Fruit fly (Drosophila melanogaster) whole organism, embryonic: ENCODE data around the gene dlg1.

ENCODE experiments used
- Abd-B ChIP-seq: fragments of 200-800 bp; sonication (Bioruptor generic); optimal IDR thresholded peaks from 2 replicates; lab custom pipeline; 2018; ENCODE audit warnings: missing biosample characterization, mild to moderate bottlenecking, missing genetic modification characterization, moderate library complexity
- CG10209 ChIP-seq: fragments of 200-800 bp; sonication (Bioruptor generic); optimal IDR thresholded peaks from 3 replicates; lab custom pipeline; 2017; ENCODE audit warnings: missing biosample characterization, mild to moderate bottlenecking, missing genetic modification characterization, missing genetic modification reagents
- CG1024 ChIP-seq: fragments of 200-800 bp; sonication (Bioruptor generic); IDR thresholded peaks from 2 replicates; pipeline ENCODE4 v1.3.6; 2022; ENCODE audit warnings: missing biosample characterization, missing genetic modification characterization
- CG10321 ChIP-seq: fragments of 200-800 bp; sonication (Bioruptor generic); IDR thresholded peaks from 2 replicates; pipeline ENCODE4 v1.3.6; 2022; ENCODE audit warnings: missing biosample characterization, missing genetic modification characterization
- CG10565 ChIP-seq: fragments of 200-800 bp; sonication (Bioruptor generic); optimal IDR thresholded peaks from 3 replicates; lab custom pipeline; 2016; ENCODE audit warnings: missing biosample characterization, mild to moderate bottlenecking, missing genetic modification characterization
- CG11456 ChIP-seq: fragments of 200-800 bp; sonication (Bioruptor generic); IDR thresholded peaks from 3 replicates; pipeline ENCODE4 v1.3.6; 2022; ENCODE audit warnings: missing biosample characterization, missing genetic modification characterization
- CG12155 ChIP-seq: fragments of 200-800 bp; sonication (Bioruptor generic); optimal IDR thresholded peaks from 3 replicates; lab custom pipeline; 2016; ENCODE audit warnings: missing biosample characterization, missing genetic modification characterization
- CG12236 ChIP-seq: fragments of 200-800 bp; sonication (Bioruptor generic); optimal IDR thresholded peaks from 2 replicates; lab custom pipeline; 2016; ENCODE audit warnings: missing biosample characterization, missing genetic modification characterization
- CG15479 ChIP-seq: fragments of 200-800 bp; sonication (Bioruptor generic); optimal IDR thresholded peaks from 3 replicates; lab custom pipeline; 2019; ENCODE audit warnings: missing biosample characterization, mild to moderate bottlenecking, missing genetic modification characterization, moderate library complexity
- CG16779 ChIP-seq: fragments of 200-800 bp; sonication (Bioruptor generic); IDR thresholded peaks from 2 replicates; pipeline ENCODE4 v1.3.6; 2022; ENCODE audit warnings: missing biosample characterization, missing genetic modification characterization
- CG17186 ChIP-seq: fragments of 200-800 bp; sonication (Bioruptor generic); optimal IDR thresholded peaks from 3 replicates; lab custom pipeline; 2017; ENCODE audit warnings: missing biosample characterization, missing genetic modification reagents, missing genetic modification characterization
- CG17328 ChIP-seq: fragments of 200-800 bp; sonication (Bioruptor generic); IDR thresholded peaks from 2 replicates; pipeline ENCODE4 v1.3.6; 2022; ENCODE audit warnings: missing biosample characterization, missing genetic modification characterization
- CG17912 ChIP-seq: fragments of 200-800 bp; sonication (Bioruptor generic); optimal IDR thresholded peaks from 2 replicates; lab custom pipeline; 2018; ENCODE audit warnings: missing biosample characterization, mild to moderate bottlenecking, missing genetic modification characterization
- CG2202 ChIP-seq: fragments of 200-800 bp; sonication (Bioruptor generic); optimal IDR thresholded peaks from 2 replicates; lab custom pipeline; 2018; ENCODE audit warnings: missing biosample characterization, mild to moderate bottlenecking, missing genetic modification characterization
- CG31388 ChIP-seq: fragments of 200-800 bp; sonication (Bioruptor generic); optimal IDR thresholded peaks from 2 replicates; lab custom pipeline; 2016; ENCODE audit warnings: missing biosample characterization, missing genetic modification characterization
- CG33557 ChIP-seq: fragments of 200-800 bp; sonication (Bioruptor generic); optimal IDR thresholded peaks from 2 replicates; lab custom pipeline; 2019; ENCODE audit warnings: missing biosample characterization, mild to moderate bottlenecking, missing genetic modification characterization, moderate library complexity
- CG34224 ChIP-seq: fragments of 200-800 bp; sonication (Bioruptor generic); IDR thresholded peaks from 3 replicates; pipeline ENCODE4 v1.3.6; 2022; ENCODE audit warnings: missing biosample characterization, missing genetic modification characterization; ENCODE audit not compliant: partially characterized antibody
- CG4730 ChIP-seq: fragments of 200-800 bp; sonication (Bioruptor generic); IDR thresholded peaks from 2 replicates; pipeline ENCODE4 v1.3.6; 2022; ENCODE audit warnings: missing biosample characterization, missing genetic modification characterization
- CG6791 ChIP-seq: fragments of 200-800 bp; sonication (Bioruptor generic); IDR thresholded peaks from 3 replicates; pipeline ENCODE4 v1.3.6; 2022; ENCODE audit warnings: missing biosample characterization, missing genetic modification characterization; ENCODE audit not compliant: partially characterized antibody
- CG9609 ChIP-seq: fragments of 200-800 bp; sonication (Bioruptor generic); optimal IDR thresholded peaks from 3 replicates; lab custom pipeline; 2016; ENCODE audit warnings: missing biosample characterization, missing genetic modification characterization
- CG9932 ChIP-seq: fragments of 200-800 bp; sonication (Bioruptor generic); IDR thresholded peaks from 2 replicates; pipeline ENCODE4 v1.3.6; 2022; ENCODE audit warnings: missing biosample characterization, missing genetic modification characterization
- CHES-1-like ChIP-seq: fragments of 200-800 bp; sonication (Bioruptor generic); optimal IDR thresholded peaks from 2 replicates; lab custom pipeline; 2016; ENCODE audit warnings: missing biosample characterization, missing genetic modification characterization
- Elba2 ChIP-seq: fragments of 200-800 bp; sonication (Bioruptor generic); optimal IDR thresholded peaks from 3 replicates; lab custom pipeline; 2016; ENCODE audit warnings: missing biosample characterization, missing genetic modification characterization
- Ets65A ChIP-seq: fragments of 200-800 bp; sonication (Bioruptor generic); peaks from one replicate; lab custom pipeline; 2016; ENCODE audit warnings: missing biosample characterization, missing genetic modification characterization
- Hr78 ChIP-seq, 2 experiments: fragments of 200-800 bp in 1 of 2; fragments of >200 bp in 1 of 2; sonication (Bioruptor generic) in 1 of 2; optimal IDR thresholded peaks; 2 replicates each; lab custom pipeline; 2017 to 2019; ENCODE audit warnings: missing biosample characterization in 2 of 2, missing genetic modification characterization in 2 of 2, mild to moderate bottlenecking in 1 of 2, moderate library complexity in 1 of 2
- Jarid2 ChIP-seq: fragments of 200-800 bp; sonication (Bioruptor generic); optimal IDR thresholded peaks from 3 replicates; lab custom pipeline; 2017; ENCODE audit warnings: mild to moderate bottlenecking, missing biosample characterization, missing genetic modification reagents, missing genetic modification characterization
- Nf-YC ChIP-seq: fragments of 200-800 bp; optimal IDR thresholded peaks from 3 replicates; lab custom pipeline; 2019; ENCODE audit warnings: missing biosample characterization, mild to moderate bottlenecking, missing genetic modification characterization, moderate library complexity
- NfI ChIP-seq: fragments of 200-800 bp; sonication (Bioruptor generic); optimal IDR thresholded peaks from 3 replicates; lab custom pipeline; 2018; ENCODE audit warnings: missing biosample characterization, mild to moderate bottlenecking, missing genetic modification characterization, moderate library complexity
- PHDP ChIP-seq: fragments of 200-800 bp; sonication (Bioruptor generic); optimal IDR thresholded peaks from 3 replicates; lab custom pipeline; 2018; ENCODE audit warnings: missing biosample characterization, mild to moderate bottlenecking, missing genetic modification characterization, moderate library complexity
- Sin3A ChIP-seq: fragments of >200 bp; optimal IDR thresholded peaks from 2 replicates; lab custom pipeline; 2018
- Sox100B ChIP-seq: fragments of 200-800 bp; sonication (Bioruptor generic); optimal IDR thresholded peaks from 3 replicates; lab custom pipeline; 2018; ENCODE audit warnings: missing biosample characterization, mild to moderate bottlenecking, missing genetic modification characterization
- Spps ChIP-seq: fragments of 200-800 bp; sonication (Bioruptor generic); optimal IDR thresholded peaks from 2 replicates; lab custom pipeline; 2018; ENCODE audit warnings: missing biosample characterization, mild to moderate bottlenecking, missing genetic modification characterization
- Sry-δ ChIP-seq: fragments of 200-800 bp; sonication (Bioruptor generic); optimal IDR thresholded peaks from 2 replicates; lab custom pipeline; 2016; ENCODE audit warnings: missing biosample characterization, missing genetic modification characterization
- Ssrp ChIP-seq: fragments of 200-800 bp; sonication (Bioruptor generic); optimal IDR thresholded peaks from 2 replicates; lab custom pipeline; 2018; ENCODE audit warnings: missing biosample characterization, mild to moderate bottlenecking, missing genetic modification characterization, moderate library complexity
- br ChIP-seq: fragments of >200 bp; optimal IDR thresholded peaks from 2 replicates; lab custom pipeline; 2017
- chif ChIP-seq, 2 experiments: fragments of 200-800 bp; sonication (Bioruptor generic); optimal IDR thresholded peaks; 3 replicates each; lab custom pipeline; 2016; ENCODE audit warnings: missing biosample characterization in 2 of 2, missing genetic modification characterization in 2 of 2
- dpn ChIP-seq, 2 experiments: fragments of 200-800 bp; sonication (Bioruptor generic); optimal IDR thresholded peaks; 3 replicates each; lab custom pipeline; 2016; ENCODE audit warnings: missing biosample characterization in 2 of 2, missing genetic modification characterization in 2 of 2
- fru ChIP-seq: fragments of >200 bp; optimal IDR thresholded peaks from 2 replicates; lab custom pipeline; 2017
- her ChIP-seq: fragments of 200-800 bp; sonication (Bioruptor generic); optimal IDR thresholded peaks from 2 replicates; lab custom pipeline; 2016; ENCODE audit warnings: missing biosample characterization, missing genetic modification characterization
- hkb ChIP-seq, 2 experiments: fragments of 200-800 bp in 1 of 2; fragments of >200 bp in 1 of 2; sonication (Bioruptor generic) in 1 of 2; IDR thresholded peaks in 1 of 2; optimal IDR thresholded peaks in 1 of 2; 2 replicates each; pipeline versions ENCODE4 v1.3.6 to Lab custom; 2017 to 2022; ENCODE audit warnings: missing biosample characterization in 1 of 2, missing genetic modification characterization in 1 of 2
- kay ChIP-seq: fragments of 200-800 bp; sonication (Bioruptor generic); optimal IDR thresholded peaks from 2 replicates; lab custom pipeline; 2016; ENCODE audit warnings: missing biosample characterization, missing genetic modification characterization
- luna ChIP-seq: fragments of 200-800 bp; sonication (Bioruptor generic); optimal IDR thresholded peaks from 2 replicates; lab custom pipeline; 2016; ENCODE audit warnings: missing biosample characterization, missing genetic modification characterization
- nerfin-1 ChIP-seq: fragments of 200-800 bp; sonication (Bioruptor generic); optimal IDR thresholded peaks from 3 replicates; lab custom pipeline; 2019; ENCODE audit warnings: missing biosample characterization, mild to moderate bottlenecking, missing genetic modification characterization, moderate library complexity
- oc ChIP-seq: fragments of 200-800 bp; sonication (Bioruptor generic); optimal IDR thresholded peaks from 2 replicates; lab custom pipeline; 2018; ENCODE audit warnings: missing biosample characterization, mild to moderate bottlenecking, missing genetic modification characterization, moderate library complexity
- sd ChIP-seq: fragments of 200-800 bp; sonication (Bioruptor generic); optimal IDR thresholded peaks from 3 replicates; lab custom pipeline; 2018; ENCODE audit warnings: missing biosample characterization, mild to moderate bottlenecking, missing genetic modification characterization, moderate library complexity
- sens ChIP-seq: fragments of 200-800 bp; sonication (Bioruptor generic); peaks from one replicate; lab custom pipeline; 2016; ENCODE audit warnings: missing biosample characterization, missing genetic modification characterization
- slou ChIP-seq: fragments of 200-800 bp; sonication (Bioruptor generic); optimal IDR thresholded peaks from 3 replicates; lab custom pipeline; 2016; ENCODE audit warnings: missing biosample characterization, missing genetic modification characterization
- tin ChIP-seq: fragments of 200-800 bp; sonication (Bioruptor generic); optimal IDR thresholded peaks from 3 replicates; lab custom pipeline; 2016; ENCODE audit warnings: missing biosample characterization, missing genetic modification characterization
- z ChIP-seq: fragments of 200-800 bp; sonication (Bioruptor generic); IDR thresholded peaks from 3 replicates; pipeline ENCODE4 v1.3.6; 2022; ENCODE audit warnings: missing biosample characterization, missing genetic modification characterization

Gene dlg1

DNA sequence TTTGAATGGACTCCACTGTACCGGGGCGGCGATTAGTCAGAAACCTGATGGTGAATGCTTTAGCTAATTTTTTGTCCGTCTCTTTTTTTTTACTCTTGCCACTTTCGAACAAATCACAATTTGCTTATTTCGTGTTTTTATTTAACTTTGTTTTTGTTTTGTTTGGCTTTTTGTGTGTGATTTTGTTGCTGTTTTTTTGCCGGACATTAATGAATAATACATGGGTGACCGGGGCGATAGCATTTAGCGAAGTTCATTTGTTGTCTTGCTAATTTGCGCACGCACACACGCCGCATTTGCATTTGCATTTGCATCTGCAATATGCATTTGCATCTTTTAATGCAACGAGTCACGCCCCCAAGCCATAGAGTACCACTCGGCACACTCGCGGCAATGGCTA, 79.2 kb downstream of the dlg1 start (continued):
- TF ChIP-seq Sin3A (lab: Kevin White, UChicago) (no peak), her (no peak), chif (GFP tag; optimal IDR thresholded peaks at IDR 0.05; lab: Kevin White, UChicago) (no peak), z (GFP tag; lab: Robert Waterston, UW) (no peak), CG6791 (no peak), Jarid2 (GFP tag; lab: Kevin White, UChicago) (no peak), Sox100B (GFP tag; lab: Kevin White, UChicago) (no peak), Ets65A (GFP tag; lab: Kevin White, UChicago) (peak; percentile 60), sens (peak; percentile 19), hkb (optimal IDR thresholded peaks at IDR 0.05; lab: Kevin White, UChicago) (no peak), hkb (GFP tag; IDR thresholded peaks at IDR 0.05; lab: Robert Waterston, UW) (no peak), CG12155 (no peak), tin (no peak)
- TF ChIP-seq, all 482 proteins: peak for 3

DNA sequence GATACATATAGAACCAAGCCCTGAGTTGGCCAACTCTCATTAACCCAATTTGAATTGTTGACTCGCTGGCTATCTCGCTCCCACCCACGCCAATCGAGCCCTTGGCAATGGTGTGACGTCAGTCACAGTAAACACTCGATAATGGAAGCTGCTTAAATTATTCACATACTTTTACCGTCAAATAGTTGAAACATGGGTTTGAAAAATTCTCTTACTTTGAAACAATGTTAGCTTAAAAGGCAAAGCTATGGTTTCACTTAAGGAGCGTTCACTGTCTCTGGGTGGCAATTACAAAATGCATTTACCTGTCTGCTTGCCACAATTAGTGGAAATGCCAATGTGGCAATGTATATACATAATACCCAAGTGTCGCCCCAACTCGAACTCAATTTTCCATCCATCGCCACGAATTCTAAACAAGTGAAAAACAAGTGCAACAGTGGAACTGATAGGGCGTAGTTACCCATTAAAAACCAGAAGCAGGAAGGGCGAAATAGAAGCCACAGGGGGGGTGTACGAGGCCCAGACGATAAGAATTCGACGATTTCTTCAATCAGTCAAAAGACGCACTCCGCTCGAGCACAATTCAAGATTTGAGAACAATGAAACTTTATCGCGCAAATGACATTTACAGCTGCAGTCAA, 80.1 kb downstream of the dlg1 start:
- TF ChIP-seq Elba2 (GFP tag; lab: Kevin White, UChicago), result peak; percentile 73
- no peak for TF ChIP-seq CG34224
- TF ChIP-seq CG17328 (GFP tag; lab: Robert Waterston, UW), result peak; percentile 88
- TF ChIP-seq kay (GFP tag; lab: Kevin White, UChicago), result peak; percentile 61
- TF ChIP-seq Ssrp (tag; lab: Kevin White, UChicago), result peak; percentile 77
- TF ChIP-seq CG12236, result peak; percentile 47
- peak; percentile 75 for TF ChIP-seq CG1024
- TF ChIP-seq CG11456, result peak; percentile 88
- TF ChIP-seq Abd-B (GFP tag; lab: Kevin White, UChicago), result peak; percentile 76
- peak; percentile 24 for TF ChIP-seq CG15479 (GFP tag; lab: Kevin White, UChicago)
- peak; percentile 80 for TF ChIP-seq CG4730 (GFP tag; lab: Robert Waterston, UW)
- no peak for TF ChIP-seq fru (lab: Kevin White, UChicago)
- no peak for TF ChIP-seq CG6791
- peak; percentile 86 for TF ChIP-seq CHES-1-like (GFP tag; lab: Kevin White, UChicago)
- TF ChIP-seq oc (tag; lab: Kevin White, UChicago), result peak; percentile 66
- TF ChIP-seq nerfin-1 (tag; lab: Kevin White, UChicago), result peak; percentile 70
- peak; percentile 64; the same call in 1 of the 2 replicates for TF ChIP-seq CG16779 (GFP tag; lab: Robert Waterston, UW)
- TF ChIP-seq CG10209 (GFP tag; lab: Kevin White, UChicago), result peak; percentile 82
- peak; percentile 27 for TF ChIP-seq slou (GFP tag; lab: Kevin White, UChicago)
- TF ChIP-seq CG17912, result peak; percentile 71
- peak; percentile 66 for TF ChIP-seq CG31388 (GFP tag; lab: Kevin White, UChicago)
- TF ChIP-seq dpn (GFP tag; optimal IDR thresholded peaks at IDR 0.05; lab: Kevin White, UChicago), result peak; percentile 85 to 88
- peak; percentile 63 for TF ChIP-seq CG10321 (GFP tag; lab: Robert Waterston, UW)
- TF ChIP-seq NfI, result peak; percentile 88
- peak; percentile 69 for TF ChIP-seq luna
- TF ChIP-seq CG9609 (GFP tag; lab: Kevin White, UChicago), result peak; percentile 86
- TF ChIP-seq PHDP (tag; lab: Kevin White, UChicago), result peak; percentile 85
- peak; percentile 43 for TF ChIP-seq CG2202 (tag; lab: Kevin White, UChicago)
- peak; percentile 54 for TF ChIP-seq sd (tag; lab: Kevin White, UChicago)
- peak; percentile 86 for TF ChIP-seq CG9932 (GFP tag; lab: Robert Waterston, UW)
- peak; percentile 98 for TF ChIP-seq Ets65A (GFP tag; lab: Kevin White, UChicago)
- peak; percentile 50 for TF ChIP-seq CG33557 (GFP tag; lab: Kevin White, UChicago)
- TF ChIP-seq Sry-δ (GFP tag; lab: Kevin White, UChicago), result peak; percentile 49
- peak in 1 of 2 experiments; percentile 43 for TF ChIP-seq Hr78 (GFP tag; optimal IDR thresholded peaks at IDR 0.05; lab: Kevin White, UChicago)
- peak; percentile 78 for TF ChIP-seq Nf-YC (tag; lab: Kevin White, UChicago)
- peak; percentile 33 for TF ChIP-seq Spps (tag; lab: Kevin White, UChicago)
- TF ChIP-seq CG10565, result no peak
- TF ChIP-seq br (lab: Kevin White, UChicago), result no peak
- no peak for TF ChIP-seq CG17186
